Worm (Caenorhabditis elegans): ENCODE measurements around the gene F46C3.6.

DNA sequence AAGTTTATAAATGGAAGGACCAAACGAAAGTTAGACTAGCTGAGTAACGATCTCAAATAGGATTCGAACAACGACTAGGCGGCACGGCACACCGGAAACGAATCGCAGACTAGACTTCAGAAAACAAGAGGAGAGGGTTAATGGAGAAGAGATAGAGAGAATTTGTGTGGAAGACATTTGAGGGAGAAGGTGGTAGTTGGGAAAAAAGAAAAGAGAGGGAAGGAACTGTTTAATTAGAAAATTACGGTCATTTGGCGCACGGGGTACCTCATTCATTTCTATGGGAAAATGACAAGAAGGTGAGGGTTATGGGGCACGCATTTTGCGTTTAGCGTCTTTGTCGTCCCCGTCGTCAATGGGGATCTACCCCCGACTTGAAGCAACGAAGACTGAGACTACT is 34.4 kb upstream of the F46C3.6 start, which contains the start of gene F48C5.2:
- TF ChIP-seq W03F9.2 (tag; optimal IDR thresholded peaks at IDR 0.05) (no peak), him-1 (tag; optimal IDR thresholded peaks at IDR 0.05) (no peak), dao-5 (tag; optimal IDR thresholded peaks at IDR 0.05) (no peak)

Data from whole organism, L4/young adult.